Worm (Caenorhabditis elegans) whole organism, young adult: ENCODE results near the gene inx-5.

Experiments used
- F49E8.2 ChIP-seq: sonication (generic microtip); optimal IDR thresholded peaks from 3 replicates; lab custom pipeline; 2017; ENCODE audit warnings: missing genetic modification characterization, mild to moderate bottlenecking, missing compliant biosample characterization, antibody characterized with exemption, moderate library complexity; ENCODE audit not compliant: insufficient read depth
- F55B11.4 ChIP-seq: sonication (generic microtip); optimal IDR thresholded peaks from 2 replicates; lab custom pipeline; 2016; ENCODE audit warnings: missing compliant biosample characterization, missing genetic modification characterization, borderline replicate concordance; ENCODE audit not compliant: insufficient read depth
- lir-1 ChIP-seq: fragments of 200-800 bp; sonication (Bioruptor generic); conservative IDR thresholded peaks from 2 replicates; pipeline ENCODE4 v1.3.6; 2022; ENCODE audit warnings: missing genetic modification reagents, missing genetic modification characterization, missing compliant biosample characterization
- nfyb-1 ChIP-seq: fragments of 200-800 bp; sonication (Bioruptor generic); IDR thresholded peaks from 2 replicates; pipeline ENCODE4 v1.3.6; 2022; ENCODE audit warnings: missing genetic modification reagents, missing genetic modification characterization, missing compliant biosample characterization
- snpc-4 ChIP-seq, 5 experiments: fragments of 150-350 bp in 1 of 5; sonication (generic microtip) in 4 of 5; optimal IDR thresholded peaks; 2 replicates each; lab custom pipeline; 2014 to 2018; ENCODE audit warnings: missing genetic modification characterization in 5 of 5, missing biosample characterization in 3 of 5, antibody characterized with exemption in 2 of 5, mild to moderate bottlenecking in 2 of 5, missing compliant biosample characterization in 2 of 5, missing genotype in 2 of 5, moderate library complexity in 2 of 5, missing genetic modification reagents in 1 of 5
- sptf-2 ChIP-seq: fragments of 200-800 bp; sonication (Bioruptor generic); optimal IDR thresholded peaks from 2 replicates; lab custom pipeline; 2018; ENCODE audit warnings: mild to moderate bottlenecking, missing genetic modification characterization, missing compliant biosample characterization
- unc-62 ChIP-seq: fragments of 150-350 bp; optimal IDR thresholded peaks from 2 replicates; lab custom pipeline; 2014; ENCODE audit warnings: missing biosample characterization, missing genetic modification reagents, missing genetic modification characterization

ce11 chrX:8255433-8255832 lies 46.8 kb downstream of the inx-5 start:
- no peak for TF ChIP-seq lir-1 (GFP tag; lab: Robert Waterston, UW)
- TF ChIP-seq F55B11.4: no peak
- TF ChIP-seq nfyb-1 (GFP tag; lab: Robert Waterston, UW): no peak
- TF ChIP-seq unc-62 (GFP tag; lab: Kevin White, UChicago): no peak
- no peak for TF ChIP-seq sptf-2
- no peak for TF ChIP-seq snpc-4 (GFP tag; optimal IDR thresholded peaks at IDR 0.05; lab: Kevin White, UChicago)
- TF ChIP-seq snpc-4 (tag; optimal IDR thresholded peaks at IDR 0.05; lab: Kevin White, UChicago): no peak
- TF ChIP-seq F49E8.2: no peak
